Fruit fly (Drosophila melanogaster) whole organism, embryonic: ENCODE results near the gene firl.

Experiments used
- CG10543 ChIP-seq: fragments of 200-800 bp; sonication (Bioruptor generic); optimal IDR thresholded peaks from 3 replicates; lab custom pipeline; 2017; ENCODE audit warnings: missing biosample characterization, mild to moderate bottlenecking, missing genetic modification characterization, moderate library complexity
- CG11247 ChIP-seq: fragments of 200-800 bp; sonication (Bioruptor generic); IDR thresholded peaks from 2 replicates; pipeline ENCODE4 v1.3.6; 2022; ENCODE audit warnings: missing biosample characterization, missing genetic modification characterization
- CG12104 ChIP-seq: fragments of 200-800 bp; sonication (Bioruptor generic); optimal IDR thresholded peaks from 3 replicates; lab custom pipeline; 2016; ENCODE audit warnings: missing biosample characterization, missing genetic modification characterization
- CG12391 ChIP-seq: fragments of 200-800 bp; sonication (Bioruptor generic); optimal IDR thresholded peaks from 3 replicates; lab custom pipeline; 2018; ENCODE audit warnings: missing biosample characterization, mild to moderate bottlenecking, missing genetic modification characterization, moderate library complexity
- CG12659 ChIP-seq: fragments of 200-800 bp; sonication (Bioruptor generic); optimal IDR thresholded peaks from 3 replicates; lab custom pipeline; 2017; ENCODE audit warnings: mild to moderate bottlenecking, missing biosample characterization, missing genetic modification reagents, missing genetic modification characterization
- CG12769 ChIP-seq: fragments of 200-800 bp; sonication (Bioruptor generic); optimal IDR thresholded peaks from 2 replicates; lab custom pipeline; 2019; ENCODE audit warnings: missing biosample characterization, mild to moderate bottlenecking, missing genetic modification characterization, moderate library complexity
- CG13287 ChIP-seq: fragments of 200-800 bp; sonication (Bioruptor generic); IDR thresholded peaks from 2 replicates; pipeline ENCODE4 v1.3.6; 2022; ENCODE audit warnings: missing biosample characterization, missing genetic modification characterization; ENCODE audit not compliant: partially characterized antibody
- CG15011 ChIP-seq: fragments of 200-800 bp; sonication (Bioruptor generic); optimal IDR thresholded peaks from 3 replicates; lab custom pipeline; 2018; ENCODE audit warnings: missing biosample characterization, mild to moderate bottlenecking, missing genetic modification characterization
- CG15601 ChIP-seq: fragments of 200-800 bp; sonication (Bioruptor generic); optimal IDR thresholded peaks from 3 replicates; lab custom pipeline; 2019; ENCODE audit warnings: missing biosample characterization, mild to moderate bottlenecking, missing genetic modification characterization, moderate library complexity
- CG17385 ChIP-seq: fragments of 200-800 bp; sonication (Bioruptor generic); optimal IDR thresholded peaks from 3 replicates; lab custom pipeline; 2018; ENCODE audit warnings: missing biosample characterization, mild to moderate bottlenecking, missing genetic modification characterization
- CG30431 ChIP-seq: fragments of 200-800 bp; sonication (Bioruptor generic); optimal IDR thresholded peaks from 2 replicates; lab custom pipeline; 2017; ENCODE audit warnings: missing biosample characterization, missing genetic modification characterization
- CG32772 ChIP-seq: fragments of 200-800 bp; sonication (Bioruptor generic); IDR thresholded peaks from 2 replicates; pipeline ENCODE4 v1.3.6; 2022; ENCODE audit warnings: missing biosample characterization, missing genetic modification characterization
- CG43689 ChIP-seq: fragments of 200-800 bp; sonication (Bioruptor generic); IDR thresholded peaks from 2 replicates; pipeline ENCODE4 v1.3.6; 2022; ENCODE audit warnings: missing biosample characterization, missing genetic modification characterization
- CG4707 ChIP-seq: fragments of 200-800 bp; sonication (Bioruptor generic); optimal IDR thresholded peaks from 2 replicates; lab custom pipeline; 2018; ENCODE audit warnings: missing biosample characterization, mild to moderate bottlenecking, missing genetic modification characterization, moderate library complexity
- CG4820 ChIP-seq: fragments of 200-800 bp; sonication (Bioruptor generic); optimal IDR thresholded peaks from 3 replicates; lab custom pipeline; 2016; ENCODE audit warnings: missing biosample characterization, missing genetic modification characterization
- CG5180 ChIP-seq: fragments of 200-800 bp; sonication (Bioruptor generic); optimal IDR thresholded peaks from 3 replicates; lab custom pipeline; 2017; ENCODE audit warnings: missing biosample characterization, missing genetic modification characterization, mild to moderate bottlenecking, moderate library complexity, missing genetic modification reagents
- CG5245 ChIP-seq: fragments of 200-800 bp; sonication (Bioruptor generic); optimal IDR thresholded peaks from 3 replicates; lab custom pipeline; 2016; ENCODE audit warnings: missing biosample characterization, missing genetic modification characterization
- CG6175 ChIP-seq: fragments of 200-800 bp; sonication (Bioruptor generic); IDR thresholded peaks from 3 replicates; pipeline ENCODE4 v1.3.6; 2022; ENCODE audit warnings: missing biosample characterization, missing genetic modification characterization
- CG6254 ChIP-seq: fragments of 200-800 bp; sonication (Bioruptor generic); optimal IDR thresholded peaks from 3 replicates; lab custom pipeline; 2017; ENCODE audit warnings: mild to moderate bottlenecking, missing biosample characterization, missing genetic modification reagents, missing genetic modification characterization
- CG6791 ChIP-seq: fragments of 200-800 bp; sonication (Bioruptor generic); IDR thresholded peaks from 3 replicates; pipeline ENCODE4 v1.3.6; 2022; ENCODE audit warnings: missing biosample characterization, missing genetic modification characterization; ENCODE audit not compliant: partially characterized antibody
- CG7271 ChIP-seq: fragments of 200-800 bp; sonication (Bioruptor generic); optimal IDR thresholded peaks from 2 replicates; lab custom pipeline; 2018; ENCODE audit warnings: missing biosample characterization, mild to moderate bottlenecking, missing genetic modification characterization, moderate library complexity
- CG7372 ChIP-seq: fragments of 200-800 bp; sonication (Bioruptor generic); IDR thresholded peaks from 2 replicates; pipeline ENCODE4 v1.3.6; 2022; ENCODE audit warnings: missing biosample characterization, missing genetic modification characterization
- CG7928 ChIP-seq: fragments of 200-800 bp; sonication (Bioruptor generic); optimal IDR thresholded peaks from 2 replicates; lab custom pipeline; 2017; ENCODE audit warnings: missing biosample characterization, mild to moderate bottlenecking, missing genetic modification characterization
- CG8281 ChIP-seq: fragments of 200-800 bp; sonication (Bioruptor generic); optimal IDR thresholded peaks from 2 replicates; lab custom pipeline; 2018; ENCODE audit warnings: missing biosample characterization, mild to moderate bottlenecking, missing genetic modification characterization, moderate library complexity
- CG8359 ChIP-seq: fragments of 200-800 bp; sonication (Bioruptor generic); optimal IDR thresholded peaks from 2 replicates; lab custom pipeline; 2017; ENCODE audit warnings: missing biosample characterization, mild to moderate bottlenecking, missing genetic modification characterization, borderline replicate concordance
- CG8388 ChIP-seq: fragments of 200-800 bp; sonication (Bioruptor generic); optimal IDR thresholded peaks from 2 replicates; lab custom pipeline; 2019; ENCODE audit warnings: missing biosample characterization, mild to moderate bottlenecking, missing genetic modification characterization, moderate library complexity
- CG9609 ChIP-seq: fragments of 200-800 bp; sonication (Bioruptor generic); optimal IDR thresholded peaks from 3 replicates; lab custom pipeline; 2016; ENCODE audit warnings: missing biosample characterization, missing genetic modification characterization
- CTCF ChIP-seq: fragments of 200-800 bp; sonication (Bioruptor generic); optimal IDR thresholded peaks from 2 replicates; lab custom pipeline; 2017; ENCODE audit warnings: missing biosample characterization, mild to moderate bottlenecking, missing genetic modification characterization, moderate library complexity
- D ChIP-seq, 2 experiments: fragments of 200-800 bp in 1 of 2; fragments of >200 bp in 1 of 2; sonication (Bioruptor generic) in 1 of 2; optimal IDR thresholded peaks; 2 replicates in 1 of 2; 3 replicates in 1 of 2; lab custom pipeline; 2017; ENCODE audit warnings: mild to moderate bottlenecking in 1 of 2, missing biosample characterization in 1 of 2, missing genetic modification characterization in 1 of 2, missing genetic modification reagents in 1 of 2
- Hr39 ChIP-seq: fragments of >200 bp; optimal IDR thresholded peaks from 2 replicates; lab custom pipeline; 2017
- NC2β ChIP-seq: fragments of 200-800 bp; sonication (Bioruptor generic); optimal IDR thresholded peaks from 2 replicates; lab custom pipeline; 2016; ENCODE audit warnings: missing biosample characterization, missing genetic modification characterization
- NFAT ChIP-seq: fragments of 200-800 bp; sonication (Bioruptor generic); IDR thresholded peaks from 2 replicates; pipeline ENCODE4 v1.3.6; 2022; ENCODE audit warnings: missing biosample characterization, missing genetic modification characterization
- Rx ChIP-seq: fragments of 200-800 bp; sonication (Bioruptor generic); IDR thresholded peaks from 2 replicates; pipeline ENCODE4 v1.3.6; 2022; ENCODE audit warnings: missing biosample characterization, missing genetic modification characterization
- Trl ChIP-seq, 3 experiments: fragments of >200 bp in 2 of 3; fragments of 200-800 bp in 1 of 3; sonication (Bioruptor generic) in 1 of 3; optimal IDR thresholded peaks; 2 replicates in 1 of 3; 3 replicates in 2 of 3; lab custom pipeline; 2016 to 2017; ENCODE audit warnings: missing biosample characterization in 1 of 3, missing genetic modification characterization in 1 of 3
- corto ChIP-seq: fragments of 200-800 bp; sonication (Bioruptor generic); optimal IDR thresholded peaks from 2 replicates; lab custom pipeline; 2016; ENCODE audit warnings: missing biosample characterization, mild to moderate bottlenecking, missing genetic modification characterization, moderate library complexity
- dmrt99B ChIP-seq: fragments of 200-800 bp; sonication (Bioruptor generic); optimal IDR thresholded peaks from 2 replicates; lab custom pipeline; 2018; ENCODE audit warnings: missing biosample characterization, mild to moderate bottlenecking, missing genetic modification characterization, moderate library complexity
- grn ChIP-seq: fragments of 200-800 bp; sonication (Bioruptor generic); optimal IDR thresholded peaks from 3 replicates; lab custom pipeline; 2017; ENCODE audit warnings: missing biosample characterization, missing genetic modification characterization
- her ChIP-seq: fragments of 200-800 bp; sonication (Bioruptor generic); optimal IDR thresholded peaks from 2 replicates; lab custom pipeline; 2016; ENCODE audit warnings: missing biosample characterization, missing genetic modification characterization
- mam ChIP-seq: fragments of 200-800 bp; sonication (Bioruptor generic); optimal IDR thresholded peaks from 3 replicates; lab custom pipeline; 2016; ENCODE audit warnings: missing biosample characterization, missing genetic modification characterization
- nerfin-1 ChIP-seq: fragments of 200-800 bp; sonication (Bioruptor generic); optimal IDR thresholded peaks from 3 replicates; lab custom pipeline; 2019; ENCODE audit warnings: missing biosample characterization, mild to moderate bottlenecking, missing genetic modification characterization, moderate library complexity
- pho ChIP-seq: fragments of 200-800 bp; sonication (Bioruptor generic); optimal IDR thresholded peaks from 2 replicates; lab custom pipeline; 2016; ENCODE audit warnings: missing biosample characterization, missing genetic modification characterization
- pros ChIP-seq: fragments of 200-800 bp; sonication (Bioruptor generic); optimal IDR thresholded peaks from 3 replicates; lab custom pipeline; 2019; ENCODE audit warnings: missing biosample characterization, mild to moderate bottlenecking, missing genetic modification characterization, moderate library complexity
- ro ChIP-seq: fragments of 200-800 bp; sonication (Bioruptor generic); IDR thresholded peaks from 2 replicates; pipeline ENCODE4 v1.3.6; 2022; ENCODE audit warnings: missing biosample characterization, missing genetic modification characterization
- tap ChIP-seq: fragments of 200-800 bp; optimal IDR thresholded peaks from 3 replicates; lab custom pipeline; 2019; ENCODE audit warnings: missing biosample characterization, mild to moderate bottlenecking, missing genetic modification characterization, moderate library complexity
- tna ChIP-seq: fragments of 200-800 bp; sonication (Bioruptor generic); IDR thresholded peaks from 2 replicates; pipeline ENCODE4 v1.3.6; 2022; ENCODE audit warnings: missing biosample characterization, missing genetic modification characterization; ENCODE audit not compliant: partially characterized antibody
- trh ChIP-seq: fragments of 200-800 bp; sonication (Bioruptor generic); optimal IDR thresholded peaks from 2 replicates; lab custom pipeline; 2016; ENCODE audit warnings: missing biosample characterization, missing genetic modification characterization
- zf30C ChIP-seq: fragments of 200-800 bp; sonication (Bioruptor generic); optimal IDR thresholded peaks from 3 replicates; lab custom pipeline; 2018; ENCODE audit warnings: missing biosample characterization, mild to moderate bottlenecking, missing genetic modification characterization

The firl gene

DNA sequence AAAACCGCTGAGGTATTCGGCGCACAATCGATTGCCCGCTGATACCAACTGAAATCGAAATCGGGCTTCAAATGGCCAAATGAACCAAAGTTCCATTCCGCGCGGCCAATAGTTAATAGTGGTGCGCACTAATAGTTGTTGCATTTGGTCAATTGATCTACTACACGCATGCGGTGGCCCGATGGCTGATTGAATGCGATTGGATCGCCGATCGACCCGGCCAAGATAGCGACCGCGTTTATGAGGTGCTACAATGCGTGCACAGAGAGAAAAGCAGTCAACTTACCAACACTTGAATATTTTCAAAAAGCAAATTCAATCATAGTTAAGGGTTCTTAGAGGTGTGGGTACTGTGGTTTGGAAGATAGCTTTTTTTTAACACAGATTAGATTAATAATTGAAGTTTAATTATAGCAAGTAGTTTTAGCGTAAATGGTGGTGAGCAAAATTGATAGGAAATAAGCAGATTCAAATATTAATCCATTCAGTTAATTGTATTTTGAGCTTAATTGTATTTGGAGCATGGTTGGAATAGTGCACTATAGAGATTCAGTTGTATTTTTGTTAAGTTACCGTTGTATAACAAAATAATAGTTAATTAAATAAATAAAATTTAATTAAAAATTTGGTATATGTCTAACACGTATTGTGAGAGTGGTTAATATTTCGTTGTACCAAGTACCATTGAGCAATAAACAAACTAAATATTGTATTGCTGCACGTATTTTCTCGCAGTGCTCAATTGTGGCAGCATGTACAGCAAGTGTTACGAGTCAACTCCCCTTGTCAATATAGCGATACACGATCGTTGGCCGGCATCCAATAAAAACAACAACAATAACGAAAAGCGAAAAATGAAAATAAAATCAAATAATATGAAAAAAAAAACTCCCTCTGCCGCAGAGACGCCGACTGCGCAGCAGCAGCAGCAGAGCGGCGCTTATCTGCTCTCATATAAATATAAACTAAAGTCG lies 39.8 kb downstream of the firl start (continued):
- TF ChIP-seq CG5180 (GFP tag; lab: Kevin White, UChicago) (peak; percentile 18), CG7928 (GFP tag; lab: Kevin White, UChicago) (no peak), CG11247 (peak; percentile 31; the same call in 1 of the 2 replicates), grn (peak; percentile 95), CTCF (GFP tag; lab: Kevin White, UChicago) (no peak), Hr39 (lab: Kevin White, UChicago) (no peak), CG9609 (peak; percentile 22), pros (GFP tag; lab: Kevin White, UChicago) (no peak), zf30C (GFP tag; lab: Kevin White, UChicago) (peak; percentile 41), tap (tag; lab: Kevin White, UChicago) (no peak), mam (GFP tag; lab: Kevin White, UChicago) (no peak), CG4707 (no peak), CG13287 (peak; percentile 32; the same call in 1 of the 2 replicates), CG6175 (peak; percentile 42; the same call in 1 of the 3 replicates), CG15011 (GFP tag; lab: Kevin White, UChicago) (no peak), CG12659 (GFP tag; lab: Kevin White, UChicago) (peak; percentile 68), dmrt99B (tag; lab: Kevin White, UChicago) (peak; percentile 48), CG6254 (GFP tag; lab: Kevin White, UChicago) (peak; percentile 11), CG4820 (GFP tag; lab: Kevin White, UChicago) (peak; percentile 35), NC2β (GFP tag; lab: Kevin White, UChicago) (peak; percentile 34), CG15601 (tag; lab: Kevin White, UChicago) (peak; percentile 38), CG7372 (GFP tag; lab: Robert Waterston, UW) (no peak), CG5245 (GFP tag; lab: Kevin White, UChicago) (peak; percentile 30), CG8388 (GFP tag; lab: Kevin White, UChicago) (peak; percentile 46), pho (GFP tag; lab: Kevin White, UChicago) (peak; percentile 35), CG12769 (tag; lab: Kevin White, UChicago) (peak; percentile 22), CG6791 (peak; percentile 9; the same call in 1 of the 3 replicates), nerfin-1 (tag; lab: Kevin White, UChicago) (peak; percentile 3), tna (GFP tag; lab: Robert Waterston, UW) (no peak), trh (GFP tag; lab: Kevin White, UChicago) (peak; percentile 31), CG8359 (GFP tag; lab: Kevin White, UChicago) (no peak), CG12104 (GFP tag; lab: Kevin White, UChicago) (peak; percentile 36), CG43689 (GFP tag; lab: Robert Waterston, UW) (0 out of 2 replicates have a peak, but pooled peaks have one; percentile 25), CG7271 (tag; lab: Kevin White, UChicago) (no peak), CG32772 (GFP tag; lab: Robert Waterston, UW) (peak; percentile 27), corto (GFP tag; lab: Kevin White, UChicago) (peak; percentile 22), NFAT (GFP tag; lab: Robert Waterston, UW) (peak; percentile 38; the same call in 1 of the 2 replicates), her (GFP tag; lab: Kevin White, UChicago) (no peak), CG10543 (GFP tag; lab: Kevin White, UChicago) (peak; percentile 3), CG8281 (tag; lab: Kevin White, UChicago) (no peak), Trl (optimal IDR thresholded peaks at IDR 0.05; lab: Kevin White, UChicago) (no peak), Trl (GFP tag; optimal IDR thresholded peaks at IDR 0.05; lab: Kevin White, UChicago) (no peak), Rx (GFP tag; lab: Robert Waterston, UW) (peak; percentile 33; the same call in 1 of the 2 replicates), CG17385 (peak; percentile 59), CG12391 (tag; lab: Kevin White, UChicago) (peak; percentile 69), CG30431 (GFP tag; lab: Kevin White, UChicago) (peak; percentile 60), D (optimal IDR thresholded peaks at IDR 0.05; lab: Kevin White, UChicago) (no peak), D (GFP tag; optimal IDR thresholded peaks at IDR 0.05; lab: Kevin White, UChicago) (peak; percentile 67), ro (GFP tag; lab: Robert Waterston, UW) (no peak)
